Worm (Caenorhabditis elegans) whole organism, young adult: ENCODE results near the gene Y54G2A.77.
A peak's percentile ranks its signal among the peaks of the same experiment; 100 is the strongest.

Experiments used
- B0019.2 ChIP-seq: fragments of 200-800 bp; sonication (Bioruptor generic); conservative IDR thresholded peaks from 2 replicates; pipeline ENCODE4 v1.3.6; 2022; ENCODE audit warnings: missing genetic modification reagents, missing genetic modification characterization, missing compliant biosample characterization
- D2030.7 ChIP-seq: fragments of 200-800 bp; sonication (Bioruptor generic); IDR thresholded peaks from 2 replicates; pipeline ENCODE4 v1.3.6; 2022; ENCODE audit warnings: missing genetic modification reagents, missing genetic modification characterization, missing compliant biosample characterization
- F33H1.4 ChIP-seq: fragments of 200-800 bp; sonication (Bioruptor generic); IDR thresholded peaks from 2 replicates; pipeline ENCODE4 v1.3.6; 2022; ENCODE audit warnings: missing genetic modification reagents, missing genetic modification characterization, missing compliant biosample characterization
- F37B4.10 ChIP-seq: fragments of 200-800 bp; sonication (Bioruptor generic); IDR thresholded peaks from 2 replicates; pipeline ENCODE4 v1.3.6; 2022; ENCODE audit warnings: missing genetic modification characterization, missing compliant biosample characterization
- F39B2.1 ChIP-seq: fragments of 200-800 bp; sonication (Bioruptor generic); IDR thresholded peaks from 2 replicates; pipeline ENCODE4 v1.3.6; 2022; ENCODE audit warnings: missing genetic modification reagents, missing genetic modification characterization, missing compliant biosample characterization
- F57C9.4 ChIP-seq: sonication (generic microtip); optimal IDR thresholded peaks from 2 replicates; lab custom pipeline; 2017; ENCODE audit warnings: mild to moderate bottlenecking, missing genetic modification characterization, missing compliant biosample characterization
- K11D2.4 ChIP-seq: fragments of 200-800 bp; sonication (Bioruptor generic); IDR thresholded peaks from 2 replicates; pipeline ENCODE4 v1.3.6; 2022; ENCODE audit warnings: missing genetic modification reagents, missing genetic modification characterization, missing compliant biosample characterization
- Y53F4B.3 ChIP-seq: fragments of 200-800 bp; sonication (Bioruptor generic); IDR thresholded peaks from 2 replicates; pipeline ENCODE4 v1.3.6; 2022; ENCODE audit warnings: missing genetic modification reagents, missing genetic modification characterization, missing compliant biosample characterization
- Y56A3A.18 ChIP-seq: fragments of 200-800 bp; sonication (Bioruptor generic); IDR thresholded peaks from 2 replicates; pipeline ENCODE4 v1.3.6; 2022; ENCODE audit warnings: missing genetic modification reagents, missing genetic modification characterization, missing compliant biosample characterization
- Y67H2A.10 ChIP-seq: fragments of 200-800 bp; sonication (Bioruptor generic); conservative IDR thresholded peaks from 2 replicates; pipeline ENCODE4 v1.3.6; 2022; ENCODE audit warnings: missing genetic modification reagents, missing genetic modification characterization, missing compliant biosample characterization
- Y79H2A.3 ChIP-seq: fragments of 200-800 bp; sonication (Bioruptor generic); conservative IDR thresholded peaks from 2 replicates; pipeline ENCODE4 v1.3.6; 2022; ENCODE audit warnings: missing genetic modification reagents, missing genetic modification characterization, missing compliant biosample characterization
- Y95B8A.8 ChIP-seq: fragments of 200-800 bp; sonication (Bioruptor generic); IDR thresholded peaks from 2 replicates; pipeline ENCODE4 v1.3.6; 2022; ENCODE audit warnings: missing genetic modification reagents, missing genetic modification characterization, missing compliant biosample characterization
- akir-1 ChIP-seq: fragments of 200-800 bp; sonication (Bioruptor generic); optimal IDR thresholded peaks from 2 replicates; lab custom pipeline; 2018; ENCODE audit warnings: mild to moderate bottlenecking, missing genetic modification characterization, moderate library complexity, missing compliant biosample characterization
- aptf-3 ChIP-seq: fragments of 200-800 bp; sonication (Bioruptor generic); IDR thresholded peaks from 2 replicates; pipeline ENCODE4 v1.3.6; 2022; ENCODE audit warnings: missing genetic modification characterization, missing compliant biosample characterization
- attf-3 ChIP-seq: fragments of 200-800 bp; sonication (Bioruptor generic); conservative IDR thresholded peaks from 2 replicates; pipeline ENCODE4 v1.3.6; 2022; ENCODE audit warnings: missing genetic modification reagents, missing genetic modification characterization, missing compliant biosample characterization
- attf-6 ChIP-seq: fragments of 200-800 bp; sonication (Bioruptor generic); IDR thresholded peaks from 2 replicates; pipeline ENCODE4 v1.3.6; 2022; ENCODE audit warnings: missing genetic modification reagents, missing genetic modification characterization, missing compliant biosample characterization
- ceh-100 ChIP-seq: fragments of 200-800 bp; sonication (Bioruptor generic); IDR thresholded peaks from 2 replicates; pipeline ENCODE4 v1.3.6; 2022; ENCODE audit warnings: missing genetic modification reagents, missing genetic modification characterization, missing compliant biosample characterization
- ceh-40 ChIP-seq: fragments of 200-800 bp; sonication (Bioruptor generic); IDR thresholded peaks from 2 replicates; pipeline ENCODE4 v1.3.6; 2022; ENCODE audit warnings: missing genetic modification characterization, missing compliant biosample characterization
- ceh-91 ChIP-seq: fragments of 200-800 bp; sonication (Bioruptor generic); IDR thresholded peaks from 2 replicates; pipeline ENCODE4 v1.3.6; 2022; ENCODE audit warnings: missing genetic modification reagents, missing genetic modification characterization, missing compliant biosample characterization
- dox-1 ChIP-seq: fragments of 200-800 bp; sonication (Bioruptor generic); IDR thresholded peaks from 2 replicates; pipeline ENCODE4 v1.3.6; 2022; ENCODE audit warnings: missing genetic modification reagents, missing genetic modification characterization, missing compliant biosample characterization
- efl-1 ChIP-seq: fragments of 150-350 bp; optimal IDR thresholded peaks from 2 replicates; lab custom pipeline; 2014; ENCODE audit warnings: missing biosample characterization, missing genetic modification reagents, missing genetic modification characterization
- egl-18 ChIP-seq: fragments of 200-800 bp; sonication (Bioruptor generic); IDR thresholded peaks from 2 replicates; pipeline ENCODE4 v1.3.6; 2022; ENCODE audit warnings: missing genetic modification reagents, missing genetic modification characterization, missing compliant biosample characterization
- ekl-4 ChIP-seq: fragments of 200-800 bp; sonication (Bioruptor generic); IDR thresholded peaks from 2 replicates; pipeline ENCODE4 v1.3.6; 2022; ENCODE audit warnings: missing genetic modification reagents, missing genetic modification characterization, missing compliant biosample characterization
- hlh-26 ChIP-seq: fragments of 200-800 bp; sonication (Bioruptor generic); conservative IDR thresholded peaks from 2 replicates; pipeline ENCODE4 v1.3.6; 2022; ENCODE audit warnings: missing genetic modification reagents, missing genetic modification characterization, missing compliant biosample characterization
- hrde-1 ChIP-seq: sonication (generic microtip); optimal IDR thresholded peaks from 2 replicates; lab custom pipeline; 2016; ENCODE audit warnings: missing genetic modification characterization, mild to moderate bottlenecking, missing compliant biosample characterization, moderate library complexity, missing genotype, missing genetic modification reagents, borderline replicate concordance
- hsf-1 ChIP-seq: fragments of 200-800 bp; sonication (Bioruptor generic); IDR thresholded peaks from 2 replicates; pipeline ENCODE4 v1.3.6; 2022; ENCODE audit warnings: missing genetic modification reagents, missing genetic modification characterization, missing compliant biosample characterization
- lag-1 ChIP-seq: fragments of 200-800 bp; sonication (Bioruptor generic); IDR thresholded peaks from 2 replicates; pipeline ENCODE4 v1.3.6; 2022; ENCODE audit warnings: missing genetic modification reagents, missing genetic modification characterization, missing compliant biosample characterization
- lsl-1 ChIP-seq: fragments of 200-800 bp; sonication (Bioruptor generic); optimal IDR thresholded peaks from 2 replicates; lab custom pipeline; 2018; ENCODE audit warnings: mild to moderate bottlenecking, missing genetic modification characterization, moderate library complexity, missing compliant biosample characterization
- lsy-27 ChIP-seq: sonication (generic microtip); optimal IDR thresholded peaks from 2 replicates; lab custom pipeline; 2017; ENCODE audit warnings: missing genetic modification characterization, mild to moderate bottlenecking, missing compliant biosample characterization, antibody characterized with exemption, missing genotype, borderline replicate concordance; ENCODE audit not compliant: insufficient read depth
- madf-3 ChIP-seq: fragments of 200-800 bp; sonication (Bioruptor generic); IDR thresholded peaks from 2 replicates; pipeline ENCODE4 v1.3.6; 2022; ENCODE audit warnings: missing genetic modification reagents, missing genetic modification characterization, missing compliant biosample characterization
- madf-6 ChIP-seq: fragments of 200-800 bp; sonication (Bioruptor generic); IDR thresholded peaks from 2 replicates; pipeline ENCODE4 v1.3.6; 2022; ENCODE audit warnings: missing genetic modification reagents, missing genetic modification characterization, missing compliant biosample characterization
- nfyb-1 ChIP-seq: fragments of 200-800 bp; sonication (Bioruptor generic); IDR thresholded peaks from 2 replicates; pipeline ENCODE4 v1.3.6; 2022; ENCODE audit warnings: missing genetic modification reagents, missing genetic modification characterization, missing compliant biosample characterization
- pbrm-1 ChIP-seq: fragments of 200-800 bp; sonication (Bioruptor generic); IDR thresholded peaks from 2 replicates; pipeline ENCODE4 v1.3.6; 2022; ENCODE audit warnings: missing genetic modification reagents, missing genetic modification characterization, missing compliant biosample characterization
- pha-4 ChIP-seq: fragments of 150-350 bp; sonication (generic microtip); optimal IDR thresholded peaks from 2 replicates; lab custom pipeline; 2014; ENCODE audit warnings: missing biosample characterization, missing genetic modification reagents, missing genetic modification characterization
- rcor-1 ChIP-seq: fragments of 200-800 bp; sonication (Bioruptor generic); IDR thresholded peaks from 2 replicates; pipeline ENCODE4 v1.3.6; 2022; ENCODE audit warnings: missing genetic modification reagents, missing genetic modification characterization, missing compliant biosample characterization
- rpc-1 ChIP-seq, 2 experiments: fragments of 150-350 bp in 1 of 2; sonication (generic microtip) in 1 of 2; optimal IDR thresholded peaks; 2 replicates each; lab custom pipeline; 2014 to 2018; ENCODE audit warnings: missing biosample characterization in 1 of 2, missing genetic modification characterization in 1 of 2, missing genetic modification reagents in 1 of 2, missing genotype in 1 of 2
- sdz-38 ChIP-seq: sonication (generic microtip); optimal IDR thresholded peaks from 2 replicates; lab custom pipeline; 2016; ENCODE audit warnings: missing genotype, missing genetic modification characterization, missing compliant biosample characterization
- snpc-1.1 ChIP-seq: sonication (generic microtip); optimal IDR thresholded peaks from 2 replicates; lab custom pipeline; 2017; ENCODE audit warnings: missing genetic modification characterization, mild to moderate bottlenecking, missing compliant biosample characterization, antibody characterized with exemption, moderate library complexity, missing genotype, missing genetic modification reagents; ENCODE audit not compliant: insufficient read depth
- snpc-3.4 ChIP-seq: sonication (generic microtip); optimal IDR thresholded peaks from 2 replicates; lab custom pipeline; 2017; ENCODE audit warnings: missing genetic modification characterization, mild to moderate bottlenecking, missing compliant biosample characterization, antibody characterized with exemption, moderate library complexity, missing genotype, missing genetic modification reagents
- tbp1 ChIP-seq: fragments of 200-800 bp; sonication (Bioruptor generic); optimal IDR thresholded peaks from 2 replicates; lab custom pipeline; 2018; ENCODE audit warnings: mild to moderate bottlenecking, missing genetic modification characterization, missing compliant biosample characterization
- ztf-25 ChIP-seq: fragments of 200-800 bp; sonication (Bioruptor generic); IDR thresholded peaks from 2 replicates; pipeline ENCODE4 v1.3.6; 2022; ENCODE audit warnings: missing genetic modification reagents, missing genetic modification characterization, missing compliant biosample characterization
- ztf-28 ChIP-seq: fragments of 200-800 bp; sonication (Bioruptor generic); IDR thresholded peaks from 2 replicates; pipeline ENCODE4 v1.3.6; 2022; ENCODE audit warnings: missing genetic modification reagents, missing genetic modification characterization, missing compliant biosample characterization

The Y54G2A.77 gene

ce11 chrIV:2751568-2751967, 10.9 kb upstream of the Y54G2A.77 start, which contains the start of gene Y54G2A.41:
TSS of gene Y54G2A.41 (plus strand) at chrIV:2751868.
- no peak for TF ChIP-seq lag-1 (GFP tag; lab: Robert Waterston, UW)
- TF ChIP-seq lsy-27 (tag; lab: Kevin White, UChicago), result no peak
- TF ChIP-seq rcor-1 (GFP tag; lab: Robert Waterston, UW), result no peak
- no peak for TF ChIP-seq snpc-3.4
- no peak for TF ChIP-seq ztf-28 (GFP tag; lab: Robert Waterston, UW)
- no peak for TF ChIP-seq snpc-1.1
- no peak for TF ChIP-seq Y79H2A.3 (GFP tag; lab: Robert Waterston, UW)
- TF ChIP-seq attf-3 (GFP tag; lab: Robert Waterston, UW), result no peak
- no peak for TF ChIP-seq tbp1 (GFP tag; lab: Kevin White, UChicago)
- no peak for TF ChIP-seq hsf-1 (GFP tag; lab: Robert Waterston, UW)
- TF ChIP-seq efl-1 (GFP tag; lab: Kevin White, UChicago), result no peak
- TF ChIP-seq K11D2.4 (GFP tag; lab: Robert Waterston, UW), result no peak
- TF ChIP-seq F57C9.4 (tag; lab: Kevin White, UChicago), result no peak
- TF ChIP-seq rpc-1 (optimal IDR thresholded peaks at IDR 0.05; lab: Kevin White, UChicago), result no peak
- no peak for TF ChIP-seq rpc-1 (tag; optimal IDR thresholded peaks at IDR 0.05; lab: Kevin White, UChicago)
- no peak for TF ChIP-seq sdz-38 (tag; lab: Kevin White, UChicago)
- no peak for TF ChIP-seq pbrm-1
- TF ChIP-seq F37B4.10, result no peak

ce11 chrIV:2753541-2753940, 8.9 kb upstream of the Y54G2A.77 start:
- TF ChIP-seq akir-1 (GFP tag; lab: Kevin White, UChicago) (no peak), hrde-1 (tag; lab: Kevin White, UChicago) (no peak), pha-4 (tag; lab: Kevin White, UChicago) (no peak), hlh-26 (GFP tag; lab: Robert Waterston, UW) (no peak), lsl-1 (GFP tag; lab: Kevin White, UChicago) (no peak), snpc-3.4 (no peak)

- TF ChIP-seq hsf-1 (GFP tag; lab: Robert Waterston, UW), result peak; percentile 93
Measured at ce11 chrIV:2754832-2755231, 7.6 kb upstream of the Y54G2A.77 start.

- TF ChIP-seq ceh-40 (peak; percentile 84), rcor-1 (GFP tag; lab: Robert Waterston, UW) (peak; percentile 53; the same call in 1 of the 2 replicates), hsf-1 (GFP tag; lab: Robert Waterston, UW) (peak; percentile 99), attf-6 (GFP tag; lab: Robert Waterston, UW) (0 out of 2 replicates have a peak, but pooled peaks have one; percentile 32), aptf-3 (GFP tag; lab: Robert Waterston, UW) (peak; percentile 87), Y79H2A.3 (GFP tag; lab: Robert Waterston, UW) (peak; percentile 71; the same call in 1 of the 2 replicates), Y53F4B.3 (GFP tag; lab: Robert Waterston, UW) (peak; percentile 76), ekl-4 (GFP tag; lab: Robert Waterston, UW) (peak; percentile 90), ztf-25 (GFP tag; lab: Robert Waterston, UW) (0 out of 2 replicates have a peak, but pooled peaks have one; percentile 58), ceh-100 (GFP tag; lab: Robert Waterston, UW) (peak; percentile 50; the same call in 1 of the 2 replicates), madf-3 (peak; percentile 72; the same call in 1 of the 2 replicates), F33H1.4 (GFP tag; lab: Robert Waterston, UW) (peak; percentile 46; the same call in 1 of the 2 replicates), Y56A3A.18 (GFP tag; lab: Robert Waterston, UW) (peak; percentile 49), dox-1 (GFP tag; lab: Robert Waterston, UW) (peak; percentile 77), D2030.7 (GFP tag; lab: Robert Waterston, UW) (peak; percentile 72), Y95B8A.8 (GFP tag; lab: Robert Waterston, UW) (peak; percentile 86), egl-18 (GFP tag; lab: Robert Waterston, UW) (peak; percentile 67; the same call in 1 of the 2 replicates), Y67H2A.10 (GFP tag; lab: Robert Waterston, UW) (peak; percentile 32; the same call in 1 of the 2 replicates), madf-6 (GFP tag; lab: Robert Waterston, UW) (peak; percentile 63), nfyb-1 (GFP tag; lab: Robert Waterston, UW) (peak; percentile 64; the same call in 1 of the 2 replicates), ceh-91 (GFP tag; lab: Robert Waterston, UW) (peak; percentile 32; the same call in 1 of the 2 replicates), F39B2.1 (GFP tag; lab: Robert Waterston, UW) (peak; percentile 89), B0019.2 (peak; percentile 34; the same call in 1 of the 2 replicates), pbrm-1 (peak; percentile 41; the same call in 1 of the 2 replicates)
Measured at ce11 chrIV:2755472-2755871, 7.0 kb upstream of the Y54G2A.77 start.
